Fruit fly (Drosophila melanogaster) whole organism, pupa: Measurements from ENCODE around the gene CG14109.

Source experiments
- CG10348 ChIP-seq: fragments of 200-800 bp; sonication (Bioruptor generic); IDR thresholded peaks from 2 replicates; pipeline ENCODE4 v1.3.6; 2022; ENCODE audit warnings: missing biosample characterization, missing genetic modification characterization
- CG12605 ChIP-seq: fragments of 200-800 bp; sonication (Bioruptor generic); IDR thresholded peaks from 2 replicates; pipeline ENCODE4 v1.3.6; 2022; ENCODE audit warnings: missing biosample characterization, missing genetic modification characterization
- CG13204 ChIP-seq: fragments of 200-800 bp; sonication (Bioruptor generic); optimal IDR thresholded peaks from 2 replicates; lab custom pipeline; 2018; ENCODE audit warnings: missing biosample characterization, mild to moderate bottlenecking, missing genetic modification characterization, moderate library complexity
- CG14655 ChIP-seq: fragments of 200-800 bp; sonication (Bioruptor generic); optimal IDR thresholded peaks from 3 replicates; lab custom pipeline; 2017; ENCODE audit warnings: mild to moderate bottlenecking, missing biosample characterization, missing genetic modification reagents, missing genetic modification characterization
- CG15710 ChIP-seq: fragments of 200-800 bp; sonication (Bioruptor generic); optimal IDR thresholded peaks from 2 replicates; lab custom pipeline; 2018; ENCODE audit warnings: missing biosample characterization, mild to moderate bottlenecking, missing genetic modification characterization, moderate library complexity
- CG17806 ChIP-seq: fragments of 200-800 bp; sonication (Bioruptor generic); optimal IDR thresholded peaks from 2 replicates; lab custom pipeline; 2018; ENCODE audit warnings: missing biosample characterization, mild to moderate bottlenecking, missing genetic modification characterization, moderate library complexity
- CG32121 ChIP-seq: fragments of 200-800 bp; sonication (Bioruptor generic); IDR thresholded peaks from 2 replicates; pipeline ENCODE4 v1.3.6; 2022; ENCODE audit warnings: missing biosample characterization, missing genetic modification characterization
- CG34367 ChIP-seq: fragments of 200-800 bp; sonication (Bioruptor generic); optimal IDR thresholded peaks from 2 replicates; lab custom pipeline; 2018; ENCODE audit warnings: missing biosample characterization, mild to moderate bottlenecking, missing genetic modification characterization
- CG4496 ChIP-seq: fragments of 200-800 bp; sonication (Bioruptor generic); IDR thresholded peaks from 3 replicates; pipeline ENCODE4 v1.3.6; 2022; ENCODE audit warnings: missing biosample characterization, missing genetic modification characterization
- CG8159 ChIP-seq: fragments of 200-800 bp; sonication (Bioruptor generic); optimal IDR thresholded peaks from 3 replicates; lab custom pipeline; 2018; ENCODE audit warnings: missing biosample characterization, mild to moderate bottlenecking, missing genetic modification characterization, moderate library complexity
- CG8301 ChIP-seq: fragments of 200-800 bp; sonication (Bioruptor generic); optimal IDR thresholded peaks from 2 replicates; lab custom pipeline; 2018; ENCODE audit warnings: missing biosample characterization, mild to moderate bottlenecking, missing genetic modification characterization
- CG9948 ChIP-seq: fragments of 200-800 bp; sonication (Bioruptor generic); optimal IDR thresholded peaks from 2 replicates; lab custom pipeline; 2018; ENCODE audit warnings: missing biosample characterization, mild to moderate bottlenecking, missing genetic modification characterization, moderate library complexity
- D1 ChIP-seq: fragments of 200-800 bp; sonication (Bioruptor generic); optimal IDR thresholded peaks from 2 replicates; lab custom pipeline; 2018; ENCODE audit warnings: missing biosample characterization, mild to moderate bottlenecking, missing genetic modification characterization, moderate library complexity
- EcR ChIP-seq: fragments of 200-800 bp; sonication (Bioruptor generic); optimal IDR thresholded peaks from 3 replicates; lab custom pipeline; 2019; ENCODE audit warnings: missing biosample characterization, missing genetic modification characterization, mild to moderate bottlenecking, moderate library complexity, missing genetic modification reagents
- Ets98B ChIP-seq: fragments of 200-800 bp; sonication (Bioruptor generic); IDR thresholded peaks from 2 replicates; pipeline ENCODE4 v1.3.6; 2022; ENCODE audit warnings: missing biosample characterization, missing genetic modification characterization
- Pif1A ChIP-seq: fragments of 200-800 bp; sonication (Bioruptor generic); optimal IDR thresholded peaks from 3 replicates; lab custom pipeline; 2016; ENCODE audit warnings: missing biosample characterization, missing genetic modification characterization
- Pif1B ChIP-seq: fragments of 200-800 bp; sonication (Bioruptor generic); optimal IDR thresholded peaks from 3 replicates; lab custom pipeline; 2016; ENCODE audit warnings: missing biosample characterization, missing genetic modification characterization
- Snoo ChIP-seq: fragments of 200-800 bp; sonication (Bioruptor generic); optimal IDR thresholded peaks from 3 replicates; lab custom pipeline; 2017; ENCODE audit warnings: missing biosample characterization, mild to moderate bottlenecking, missing genetic modification characterization, inconsistent platforms
- fd96Ca ChIP-seq: fragments of 200-800 bp; sonication (Bioruptor generic); IDR thresholded peaks from 3 replicates; pipeline ENCODE4 v1.3.6; 2022; ENCODE audit warnings: missing biosample characterization, missing genetic modification characterization
- gl ChIP-seq: fragments of 200-800 bp; sonication (Bioruptor generic); optimal IDR thresholded peaks from 2 replicates; lab custom pipeline; 2018; ENCODE audit warnings: missing biosample characterization, mild to moderate bottlenecking, missing genetic modification characterization
- rn ChIP-seq: fragments of 200-800 bp; sonication (Bioruptor generic); IDR thresholded peaks from 2 replicates; pipeline ENCODE4 v1.3.6; 2022; ENCODE audit warnings: missing biosample characterization, missing genetic modification characterization

The CG14109 gene

dm6 chr3L:13474607-13475006 is 33.9 kb downstream of the CG14109 start, which contains the start of gene CG10089:
Gene CG10089 (minus strand): TSS chr3L:13474787.
- TF ChIP-seq Snoo (tag; lab: Kevin White, UChicago) (no peak), EcR (GFP tag; lab: Kevin White, UChicago) (no peak), CG8301 (no peak), CG4496 (GFP tag; lab: Robert Waterston, UW) (no peak), fd96Ca (GFP tag; lab: Robert Waterston, UW) (no peak), CG17806 (tag; lab: Kevin White, UChicago) (no peak), CG15710 (tag; lab: Kevin White, UChicago) (no peak), CG8159 (tag; lab: Kevin White, UChicago) (no peak), CG34367 (tag; lab: Kevin White, UChicago) (no peak), D1 (tag; lab: Kevin White, UChicago) (no peak), Ets98B (GFP tag; lab: Robert Waterston, UW) (no peak), CG13204 (GFP tag; lab: Kevin White, UChicago) (no peak)

dm6 chr3L:13476070-13476469 is 35.4 kb downstream of the CG14109 start:
- TF ChIP-seq CG34367 (tag; lab: Kevin White, UChicago): no peak
- no peak for TF ChIP-seq Pif1A (GFP tag; lab: Kevin White, UChicago)
- TF ChIP-seq CG13204 (GFP tag; lab: Kevin White, UChicago): no peak
- TF ChIP-seq CG17806 (tag; lab: Kevin White, UChicago): no peak
- no peak for TF ChIP-seq CG15710 (tag; lab: Kevin White, UChicago)
- peak; percentile 18; the same call in 1 of the 2 replicates for TF ChIP-seq CG12605 (GFP tag; lab: Robert Waterston, UW)
- TF ChIP-seq CG8301: peak; percentile 15

dm6 chr3L:13476566-13477452 is 36.1 kb downstream of the CG14109 start:
- TF ChIP-seq CG10348 (GFP tag; lab: Robert Waterston, UW) (peak; percentile 71), CG12605 (GFP tag; lab: Robert Waterston, UW) (peak; percentile 75), fd96Ca (GFP tag; lab: Robert Waterston, UW) (peak; percentile 86), CG14655 (GFP tag; lab: Kevin White, UChicago) (peak; percentile 97), CG8159 (tag; lab: Kevin White, UChicago) (peak; percentile 90), CG15710 (tag; lab: Kevin White, UChicago) (peak; percentile 93), CG8301 (peak; percentile 97), EcR (GFP tag; lab: Kevin White, UChicago) (no peak), CG4496 (GFP tag; lab: Robert Waterston, UW) (peak; percentile 88), CG34367 (tag; lab: Kevin White, UChicago) (peak; percentile 91), Snoo (tag; lab: Kevin White, UChicago) (peak; percentile 79), Pif1B (GFP tag; lab: Kevin White, UChicago) (peak; percentile 81), CG32121 (GFP tag; lab: Robert Waterston, UW) (peak; percentile 94), CG9948 (peak; percentile 95), Pif1A (GFP tag; lab: Kevin White, UChicago) (peak; percentile 88), gl (tag; lab: Kevin White, UChicago) (peak; percentile 72), Ets98B (GFP tag; lab: Robert Waterston, UW) (peak; percentile 90), D1 (tag; lab: Kevin White, UChicago) (peak; percentile 92), CG17806 (tag; lab: Kevin White, UChicago) (peak; percentile 89), CG13204 (GFP tag; lab: Kevin White, UChicago) (peak; percentile 60), rn (peak; percentile 87)

dm6 chr3L:13477453-13478184 is 36.9 kb downstream of the CG14109 start, which contains the start of gene stv:
Gene stv (plus strand): TSS chr3L:13477541.
- TF ChIP-seq Ets98B (GFP tag; lab: Robert Waterston, UW) (peak; percentile 9; the same call in 1 of the 2 replicates), Pif1B (GFP tag; lab: Kevin White, UChicago) (no peak), Snoo (tag; lab: Kevin White, UChicago) (no peak), D1 (tag; lab: Kevin White, UChicago) (no peak), CG4496 (GFP tag; lab: Robert Waterston, UW) (no peak), CG8159 (tag; lab: Kevin White, UChicago) (no peak), Pif1A (GFP tag; lab: Kevin White, UChicago) (no peak), CG14655 (GFP tag; lab: Kevin White, UChicago) (no peak), CG13204 (GFP tag; lab: Kevin White, UChicago) (no peak), CG8301 (no peak), EcR (GFP tag; lab: Kevin White, UChicago) (no peak), CG15710 (tag; lab: Kevin White, UChicago) (no peak), rn (no peak), CG10348 (GFP tag; lab: Robert Waterston, UW) (no peak), CG9948 (no peak), CG12605 (GFP tag; lab: Robert Waterston, UW) (no peak), fd96Ca (GFP tag; lab: Robert Waterston, UW) (peak; percentile 11; the same call in 1 of the 3 replicates)
